Fruit fly (Drosophila melanogaster) ovary, adult (tissue): ENCODE measurements around the gene Polr2L.

Experiments
- CG17801 ChIP-seq: fragments of 200-800 bp; optimal IDR thresholded peaks from 2 replicates; lab custom pipeline; 2019; ENCODE audit warnings: missing biosample characterization, mild to moderate bottlenecking, missing genetic modification characterization, moderate library complexity; ENCODE audit not compliant: partially characterized antibody

The Polr2L gene

DNA sequence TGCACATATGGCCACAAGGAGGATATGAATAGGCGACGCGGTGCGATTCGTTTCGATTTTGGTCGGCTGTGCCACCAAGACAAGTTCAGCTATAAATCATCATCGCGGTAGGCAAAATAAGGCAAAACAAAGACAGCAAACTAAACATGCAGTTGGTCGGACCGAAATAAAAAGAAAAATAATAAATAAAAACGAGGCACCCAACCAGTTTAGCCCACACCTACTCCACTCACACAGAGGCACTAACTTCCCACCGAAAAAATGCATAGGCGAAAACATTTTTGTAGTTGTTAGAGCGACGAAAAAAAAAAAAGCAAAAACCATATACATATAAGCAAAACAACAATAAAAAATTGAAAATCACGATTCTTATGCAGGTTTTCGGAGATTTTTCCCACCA, 49.4 kb downstream of the Polr2L start:
- TF ChIP-seq CG17801 (GFP tag; lab: Kevin White, UChicago): no peak
